Fruit fly (Drosophila melanogaster): ENCODE data around the gene CG6638.

Gene CG6638

DNA sequence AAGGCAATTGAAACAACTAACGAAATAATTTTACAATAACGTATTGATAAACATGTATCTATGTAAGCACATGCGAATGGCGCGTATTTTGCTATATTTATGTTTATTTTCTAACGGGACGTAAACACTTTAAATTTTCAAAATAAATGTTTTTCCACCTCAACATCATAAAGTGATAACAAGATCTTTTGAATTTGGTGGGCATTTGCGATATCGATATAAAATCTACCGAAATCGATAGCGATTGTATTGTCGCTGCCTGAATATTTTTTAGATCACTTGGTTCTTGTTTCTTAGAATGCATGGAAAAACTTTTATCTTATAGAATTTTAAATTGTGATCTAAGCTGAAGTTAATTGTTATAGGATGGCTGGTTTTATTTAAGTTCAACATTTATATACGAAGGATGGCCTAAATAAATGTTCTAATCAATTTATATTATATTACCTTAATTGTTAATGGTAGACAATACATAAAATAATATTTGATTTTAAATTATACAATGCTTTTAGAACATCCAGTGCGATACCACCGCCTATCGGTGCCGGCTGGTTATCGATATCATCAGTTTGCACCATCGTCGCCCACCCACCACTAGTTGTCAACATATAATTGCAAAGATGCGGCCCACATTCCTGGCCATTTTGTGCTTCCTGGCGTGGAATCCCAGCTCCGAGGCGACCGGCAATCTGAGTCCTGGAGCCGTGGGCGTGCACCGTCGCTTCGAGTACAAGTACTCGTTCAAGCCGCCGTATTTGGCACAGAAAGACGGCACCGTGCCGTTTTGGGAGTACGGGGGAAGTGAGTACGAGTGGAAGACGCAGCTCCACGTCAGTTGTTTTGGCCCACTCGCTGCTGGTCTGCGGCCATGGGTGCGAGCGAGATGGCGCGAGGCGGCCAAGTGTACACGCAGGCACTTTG lies 41.2 kb downstream of the CG6638 start, which contains the start of gene ergic53 (continued):
- TF ChIP-seq Ada2b (GFP tag; IDR thresholded peaks at IDR 0.05) (no peak), exex (tag; optimal IDR thresholded peaks at IDR 0.05) (peak; percentile 33), CG6791 (GFP tag; IDR thresholded peaks at IDR 0.05; ENCODE audit: partially characterized antibody) (peak; percentile 84), esg (GFP tag; conservative IDR thresholded peaks at IDR 0.05) (no peak), luna (GFP tag; optimal IDR thresholded peaks at IDR 0.05) (no peak), CG10274 (GFP tag; optimal IDR thresholded peaks at IDR 0.05) (no peak), CG32532 (GFP tag; IDR thresholded peaks at IDR 0.05) (no peak; the same call in 1 of the 2 replicates), tx (GFP tag; optimal IDR thresholded peaks at IDR 0.05) (no peak), lola (GFP tag; optimal IDR thresholded peaks at IDR 0.05) (peak in 1 of 3 experiments; percentile 13), CG4617 (GFP tag; optimal IDR thresholded peaks at IDR 0.05; ENCODE audit: borderline replicate concordance) (peak; percentile 8), CG6765 (GFP tag; optimal IDR thresholded peaks at IDR 0.05) (no peak), HLH54F (GFP tag; optimal IDR thresholded peaks at IDR 0.05) (no peak), CG16815 (GFP tag; optimal IDR thresholded peaks at IDR 0.05) (no peak), amos (GFP tag; IDR thresholded peaks at IDR 0.05; ENCODE audit: partially characterized antibody) (peak; percentile 64; the same call in 1 of the 2 replicates), Lpt (GFP tag; optimal IDR thresholded peaks at IDR 0.05) (no peak), Hey (tag; optimal IDR thresholded peaks at IDR 0.05) (no peak), Ravus (GFP tag; IDR thresholded peaks at IDR 0.05) (no peak), scrt (GFP tag; optimal IDR thresholded peaks at IDR 0.05) (peak; percentile 38), insv (GFP tag; optimal IDR thresholded peaks at IDR 0.05) (no peak), mld (GFP tag; IDR thresholded peaks at IDR 0.05; ENCODE audit: partially characterized antibody) (peak; percentile 32; the same call in 2 of the 3 replicates), Taf1 (GFP tag; IDR thresholded peaks at IDR 0.05) (no peak), E2f2 (GFP tag; IDR thresholded peaks at IDR 0.05) (peak; percentile 88), slp2 (GFP tag; optimal IDR thresholded peaks at IDR 0.05) (no peak), Scr (GFP tag; IDR thresholded peaks at IDR 0.05; ENCODE audit: partially characterized antibody) (peak; percentile 75), nerfin-2 (GFP tag; IDR thresholded peaks at IDR 0.05; ENCODE audit: partially characterized antibody) (peak; percentile 77), cg (GFP tag; optimal IDR thresholded peaks at IDR 0.05) (no peak), sens (GFP tag) (peak; percentile 32), Dll (GFP tag; IDR thresholded peaks at IDR 0.05; ENCODE audit: partially characterized antibody) (peak; percentile 78), Sox100B (GFP tag; optimal IDR thresholded peaks at IDR 0.05) (no peak), CG8478 (optimal IDR thresholded peaks at IDR 0.05) (no peak), mirr (GFP tag; optimal IDR thresholded peaks at IDR 0.05) (no peak), CTCF (GFP tag; optimal IDR thresholded peaks at IDR 0.05) (no peak), CG10979 (tag; optimal IDR thresholded peaks at IDR 0.05) (no peak), Nf-YC (tag; optimal IDR thresholded peaks at IDR 0.05) (peak; percentile 52), az2 (GFP tag; optimal IDR thresholded peaks at IDR 0.05) (no peak), CG15073 (GFP tag; optimal IDR thresholded peaks at IDR 0.05) (no peak), CG15696 (tag; optimal IDR thresholded peaks at IDR 0.05) (no peak), nmo (GFP tag; optimal IDR thresholded peaks at IDR 0.05) (peak; percentile 31), Abd-B (GFP tag; optimal IDR thresholded peaks at IDR 0.05) (no peak), CG10321 (GFP tag; IDR thresholded peaks at IDR 0.05) (peak; percentile 28; the same call in 1 of the 2 replicates), pzg (GFP tag; optimal IDR thresholded peaks at IDR 0.05) (peak; percentile 48), Elba2 (GFP tag; optimal IDR thresholded peaks at IDR 0.05) (no peak), Meics (GFP tag; optimal IDR thresholded peaks at IDR 0.05) (no peak), sug (tag; optimal IDR thresholded peaks at IDR 0.05) (peak; percentile 28), grn (GFP tag; optimal IDR thresholded peaks at IDR 0.05) (no peak), eyg (GFP tag; optimal IDR thresholded peaks at IDR 0.05) (no peak), PHDP (tag; optimal IDR thresholded peaks at IDR 0.05) (no peak), mam (GFP tag; optimal IDR thresholded peaks at IDR 0.05) (no peak), B-H1 (GFP tag; IDR thresholded peaks at IDR 0.05) (no peak)
